Fruit fly (Drosophila melanogaster) whole organism, embryonic: ENCODE results near the gene Pstk.
A peak's percentile ranks its signal among the peaks of the same experiment; 100 is the strongest.

Experiments
- Atf3 ChIP-seq: fragments of 200-800 bp; sonication (Bioruptor generic); optimal IDR thresholded peaks from 3 replicates; lab custom pipeline; 2016; ENCODE audit warnings: missing biosample characterization, missing genetic modification characterization
- BtbVII ChIP-seq: fragments of 200-800 bp; sonication (Bioruptor generic); optimal IDR thresholded peaks from 3 replicates; lab custom pipeline; 2017; ENCODE audit warnings: missing biosample characterization, mild to moderate bottlenecking, missing genetic modification characterization
- CG1024 ChIP-seq: fragments of 200-800 bp; sonication (Bioruptor generic); IDR thresholded peaks from 2 replicates; pipeline ENCODE4 v1.3.6; 2022; ENCODE audit warnings: missing biosample characterization, missing genetic modification characterization
- CG12659 ChIP-seq: fragments of 200-800 bp; sonication (Bioruptor generic); optimal IDR thresholded peaks from 3 replicates; lab custom pipeline; 2017; ENCODE audit warnings: mild to moderate bottlenecking, missing biosample characterization, missing genetic modification reagents, missing genetic modification characterization
- CG13624 ChIP-seq: fragments of 200-800 bp; sonication (Bioruptor generic); optimal IDR thresholded peaks from 2 replicates; lab custom pipeline; 2016; ENCODE audit warnings: missing biosample characterization, missing genetic modification characterization
- CG14050 ChIP-seq: fragments of 200-800 bp; sonication (Bioruptor generic); IDR thresholded peaks from 3 replicates; pipeline ENCODE4 v1.3.6; 2022; ENCODE audit warnings: missing biosample characterization, missing genetic modification characterization
- CG15269 ChIP-seq: fragments of 200-800 bp; sonication (Bioruptor generic); optimal IDR thresholded peaks from 2 replicates; lab custom pipeline; 2018; ENCODE audit warnings: missing biosample characterization, mild to moderate bottlenecking, missing genetic modification characterization, moderate library complexity
- CG18011 ChIP-seq: fragments of 200-800 bp; sonication (Bioruptor generic); optimal IDR thresholded peaks from 2 replicates; lab custom pipeline; 2017; ENCODE audit warnings: missing biosample characterization, missing genetic modification characterization, mild to moderate bottlenecking, moderate library complexity, missing genotype
- CG30431 ChIP-seq: fragments of 200-800 bp; sonication (Bioruptor generic); optimal IDR thresholded peaks from 2 replicates; lab custom pipeline; 2017; ENCODE audit warnings: missing biosample characterization, missing genetic modification characterization
- CG3163 ChIP-seq: fragments of 200-800 bp; sonication (Bioruptor generic); optimal IDR thresholded peaks from 3 replicates; lab custom pipeline; 2016; ENCODE audit warnings: missing biosample characterization, missing genetic modification characterization
- CG3726 ChIP-seq: fragments of 200-800 bp; sonication (Bioruptor generic); IDR thresholded peaks from 3 replicates; pipeline ENCODE4, ENCODE4 v1.3.6; 2022; ENCODE audit warnings: missing biosample characterization, missing genetic modification characterization
- CG43689 ChIP-seq: fragments of 200-800 bp; sonication (Bioruptor generic); IDR thresholded peaks from 2 replicates; pipeline ENCODE4 v1.3.6; 2022; ENCODE audit warnings: missing biosample characterization, missing genetic modification characterization
- D ChIP-seq, 2 experiments: fragments of 200-800 bp in 1 of 2; fragments of >200 bp in 1 of 2; sonication (Bioruptor generic) in 1 of 2; optimal IDR thresholded peaks; 2 replicates in 1 of 2; 3 replicates in 1 of 2; lab custom pipeline; 2017; ENCODE audit warnings: mild to moderate bottlenecking in 1 of 2, missing biosample characterization in 1 of 2, missing genetic modification characterization in 1 of 2, missing genetic modification reagents in 1 of 2
- Dbx ChIP-seq: fragments of 200-800 bp; sonication (Bioruptor generic); IDR thresholded peaks from 3 replicates; pipeline ENCODE4 v1.3.6; 2022; ENCODE audit warnings: missing biosample characterization, missing genetic modification characterization
- Doc3 ChIP-seq: fragments of 200-800 bp; sonication (Bioruptor generic); IDR thresholded peaks from 3 replicates; pipeline ENCODE4 v1.3.6; 2022; ENCODE audit warnings: missing biosample characterization, missing genetic modification characterization; ENCODE audit not compliant: partially characterized antibody
- Dref ChIP-seq: fragments of 200-800 bp; sonication (Bioruptor generic); IDR thresholded peaks from 2 replicates; pipeline ENCODE4 v1.3.6; 2022; ENCODE audit warnings: missing biosample characterization, missing genetic modification characterization
- Eip74EF ChIP-seq, 2 experiments: fragments of 200-800 bp in 1 of 2; fragments of >200 bp in 1 of 2; sonication (Bioruptor generic) in 1 of 2; optimal IDR thresholded peaks; 2 replicates each; lab custom pipeline; 2017 to 2019; ENCODE audit warnings: missing biosample characterization in 2 of 2, missing genetic modification characterization in 2 of 2, mild to moderate bottlenecking in 1 of 2, moderate library complexity in 1 of 2
- HLH3B ChIP-seq: fragments of 200-800 bp; sonication (Bioruptor generic); IDR thresholded peaks from 2 replicates; pipeline ENCODE4 v1.3.6; 2022; ENCODE audit warnings: missing biosample characterization, missing genetic modification characterization
- Jarid2 ChIP-seq: fragments of 200-800 bp; sonication (Bioruptor generic); optimal IDR thresholded peaks from 3 replicates; lab custom pipeline; 2017; ENCODE audit warnings: mild to moderate bottlenecking, missing biosample characterization, missing genetic modification reagents, missing genetic modification characterization
- Nf-YB ChIP-seq: fragments of 200-800 bp; sonication (Bioruptor generic); optimal IDR thresholded peaks from 3 replicates; lab custom pipeline; 2019; ENCODE audit warnings: missing biosample characterization, mild to moderate bottlenecking, missing genetic modification characterization, moderate library complexity
- Side ChIP-seq: fragments of 200-800 bp; sonication (Bioruptor generic); optimal IDR thresholded peaks from 2 replicates; lab custom pipeline; 2016; ENCODE audit warnings: missing biosample characterization, missing genetic modification characterization
- Sox102F ChIP-seq: fragments of 200-800 bp; sonication (Bioruptor generic); optimal IDR thresholded peaks from 2 replicates; lab custom pipeline; 2018; ENCODE audit warnings: missing biosample characterization, mild to moderate bottlenecking, missing genetic modification characterization, moderate library complexity
- TFAM ChIP-seq: fragments of 200-800 bp; sonication (Bioruptor generic); optimal IDR thresholded peaks from 2 replicates; lab custom pipeline; 2017; ENCODE audit warnings: missing biosample characterization, missing genetic modification characterization, inconsistent platforms
- Xbp1 ChIP-seq: fragments of 200-800 bp; sonication (Bioruptor generic); optimal IDR thresholded peaks from 3 replicates; lab custom pipeline; 2016; ENCODE audit warnings: missing biosample characterization, mild to moderate bottlenecking, missing genetic modification characterization
- Xrp1 ChIP-seq: fragments of 200-800 bp; sonication (Bioruptor generic); IDR thresholded peaks from 2 replicates; pipeline ENCODE4 v1.3.6; 2022; ENCODE audit warnings: missing biosample characterization, missing genetic modification characterization
- YL-1 ChIP-seq: fragments of 200-800 bp; sonication (Bioruptor generic); optimal IDR thresholded peaks from 3 replicates; lab custom pipeline; 2017; ENCODE audit warnings: missing biosample characterization, mild to moderate bottlenecking, missing genetic modification characterization
- amos ChIP-seq: fragments of 200-800 bp; sonication (Bioruptor generic); IDR thresholded peaks from 2 replicates; pipeline ENCODE4 v1.3.6; 2022; ENCODE audit warnings: missing biosample characterization, missing genetic modification characterization; ENCODE audit not compliant: partially characterized antibody
- ap ChIP-seq: fragments of 200-800 bp; sonication (Bioruptor generic); IDR thresholded peaks from 2 replicates; pipeline ENCODE4 v1.3.6; 2022; ENCODE audit warnings: missing biosample characterization, missing genetic modification characterization
- bcd ChIP-seq: fragments of 200-800 bp; sonication (Bioruptor generic); optimal IDR thresholded peaks from 2 replicates; lab custom pipeline; 2017; ENCODE audit warnings: missing biosample characterization, mild to moderate bottlenecking, missing genetic modification characterization
- bigmax ChIP-seq: fragments of 200-800 bp; sonication (Bioruptor generic); optimal IDR thresholded peaks from 2 replicates; lab custom pipeline; 2018; ENCODE audit warnings: missing biosample characterization, mild to moderate bottlenecking, missing genetic modification characterization
- caup ChIP-seq: fragments of 200-800 bp; sonication (Bioruptor generic); optimal IDR thresholded peaks from 3 replicates; lab custom pipeline; 2017; ENCODE audit warnings: missing biosample characterization, mild to moderate bottlenecking, missing genetic modification characterization, moderate library complexity; ENCODE audit not compliant: severe bottlenecking
- chm ChIP-seq: fragments of 200-800 bp; sonication (Bioruptor generic); IDR thresholded peaks from 2 replicates; pipeline ENCODE4 v1.3.6; 2022; ENCODE audit warnings: missing biosample characterization, missing genetic modification characterization
- dati ChIP-seq: fragments of 200-800 bp; sonication (Bioruptor generic); IDR thresholded peaks from 2 replicates; pipeline ENCODE4 v1.3.6; 2022; ENCODE audit warnings: missing biosample characterization, missing genetic modification characterization
- dm ChIP-seq: fragments of 200-800 bp; sonication (Bioruptor generic); optimal IDR thresholded peaks from 3 replicates; lab custom pipeline; 2016; ENCODE audit warnings: missing biosample characterization, missing genetic modification characterization
- dmrt11E ChIP-seq: fragments of 200-800 bp; sonication (Bioruptor generic); optimal IDR thresholded peaks from 3 replicates; lab custom pipeline; 2018; ENCODE audit warnings: missing biosample characterization, mild to moderate bottlenecking, missing genetic modification characterization, moderate library complexity
- esg ChIP-seq: fragments of 200-800 bp; sonication (Bioruptor generic); conservative IDR thresholded peaks from 2 replicates; pipeline ENCODE4 v1.3.6; 2022; ENCODE audit warnings: missing biosample characterization, missing genetic modification characterization
- gem ChIP-seq: fragments of 200-800 bp; sonication (Bioruptor generic); optimal IDR thresholded peaks from 2 replicates; lab custom pipeline; 2019; ENCODE audit warnings: missing biosample characterization, mild to moderate bottlenecking, missing genetic modification characterization, moderate library complexity
- grn ChIP-seq: fragments of 200-800 bp; sonication (Bioruptor generic); optimal IDR thresholded peaks from 3 replicates; lab custom pipeline; 2017; ENCODE audit warnings: missing biosample characterization, missing genetic modification characterization
- gsb-n ChIP-seq: fragments of 200-800 bp; sonication (Bioruptor generic); optimal IDR thresholded peaks from 3 replicates; lab custom pipeline; 2018; ENCODE audit warnings: missing biosample characterization, mild to moderate bottlenecking, missing genetic modification characterization
- gt ChIP-seq: fragments of 200-800 bp; sonication (Bioruptor generic); IDR thresholded peaks from 2 replicates; pipeline ENCODE4 v1.3.6; 2022; ENCODE audit warnings: missing biosample characterization, missing genetic modification characterization
- jigr1 ChIP-seq: fragments of 200-800 bp; sonication (Bioruptor generic); IDR thresholded peaks from 3 replicates; pipeline ENCODE4 v1.3.6; 2022; ENCODE audit warnings: missing biosample characterization, missing genetic modification characterization
- kah ChIP-seq: fragments of 200-800 bp; sonication (Bioruptor generic); optimal IDR thresholded peaks from 2 replicates; lab custom pipeline; 2018; ENCODE audit warnings: missing biosample characterization, mild to moderate bottlenecking, missing genetic modification characterization
- onecut ChIP-seq: fragments of 200-800 bp; sonication (Bioruptor generic); IDR thresholded peaks from 2 replicates; pipeline ENCODE4 v1.3.6; 2022; ENCODE audit warnings: missing biosample characterization, missing genetic modification characterization
- pho ChIP-seq: fragments of 200-800 bp; sonication (Bioruptor generic); optimal IDR thresholded peaks from 2 replicates; lab custom pipeline; 2016; ENCODE audit warnings: missing biosample characterization, missing genetic modification characterization
- row ChIP-seq: fragments of 200-800 bp; sonication (Bioruptor generic); IDR thresholded peaks from 3 replicates; pipeline ENCODE4 v1.3.6; 2022; ENCODE audit warnings: missing biosample characterization, missing genetic modification characterization
- run ChIP-seq: fragments of 200-800 bp; sonication (Bioruptor generic); optimal IDR thresholded peaks from 3 replicates; lab custom pipeline; 2018; ENCODE audit warnings: missing biosample characterization, mild to moderate bottlenecking, missing genetic modification characterization
- sd ChIP-seq: fragments of 200-800 bp; sonication (Bioruptor generic); optimal IDR thresholded peaks from 3 replicates; lab custom pipeline; 2018; ENCODE audit warnings: missing biosample characterization, mild to moderate bottlenecking, missing genetic modification characterization, moderate library complexity
- seq ChIP-seq: fragments of 200-800 bp; sonication (Bioruptor generic); IDR thresholded peaks from 2 replicates; pipeline ENCODE4 v1.3.6; 2022; ENCODE audit warnings: missing biosample characterization, missing genetic modification characterization
- tin ChIP-seq: fragments of 200-800 bp; sonication (Bioruptor generic); optimal IDR thresholded peaks from 3 replicates; lab custom pipeline; 2016; ENCODE audit warnings: missing biosample characterization, missing genetic modification characterization
- zen ChIP-seq: fragments of 200-800 bp; sonication (Bioruptor generic); optimal IDR thresholded peaks from 3 replicates; lab custom pipeline; 2018; ENCODE audit warnings: missing biosample characterization, mild to moderate bottlenecking, missing genetic modification characterization, moderate library complexity

Gene Pstk

dm6 chrX:19579648-19580301, 38.6 kb downstream of the Pstk start, which contains the start of gene Tao (continued):
- TF ChIP-seq dati (GFP tag; lab: Robert Waterston, UW) = no peak
- TF ChIP-seq grn (GFP tag; lab: Kevin White, UChicago) = no peak
- no peak for TF ChIP-seq dm (GFP tag; lab: Kevin White, UChicago)
- TF ChIP-seq Jarid2 (GFP tag; lab: Kevin White, UChicago) = no peak
- TF ChIP-seq kah (GFP tag; lab: Kevin White, UChicago) = no peak
- peak; percentile 84 for TF ChIP-seq gsb-n (tag; lab: Kevin White, UChicago)
- TF ChIP-seq run (tag; lab: Kevin White, UChicago) = no peak
- no peak for TF ChIP-seq onecut (GFP tag; lab: Robert Waterston, UW)
- no peak for TF ChIP-seq CG3163
- no peak for TF ChIP-seq CG43689 (GFP tag; lab: Robert Waterston, UW)
- TF ChIP-seq sd = no peak
- TF ChIP-seq bigmax (GFP tag; lab: Kevin White, UChicago) = no peak
- no peak for TF ChIP-seq Side (GFP tag; lab: Kevin White, UChicago)
- no peak for TF ChIP-seq Eip74EF (GFP tag; optimal IDR thresholded peaks at IDR 0.05; lab: Kevin White, UChicago)
- peak; percentile 12 for TF ChIP-seq CG12659
- no peak for TF ChIP-seq seq (GFP tag; lab: Robert Waterston, UW)
- TF ChIP-seq amos (GFP tag; lab: Robert Waterston, UW) = peak; percentile 79
- TF ChIP-seq chm = no peak
- TF ChIP-seq HLH3B (GFP tag; lab: Robert Waterston, UW) = no peak
- no peak for TF ChIP-seq CG13624 (GFP tag; lab: Kevin White, UChicago)
- no peak for TF ChIP-seq Nf-YB (GFP tag; lab: Kevin White, UChicago)
- TF ChIP-seq esg (GFP tag; lab: Robert Waterston, UW) = no peak
- TF ChIP-seq gt (GFP tag; lab: Robert Waterston, UW) = no peak
- TF ChIP-seq row = peak; percentile 41; the same call in 2 of the 3 replicates
- no peak for TF ChIP-seq TFAM (GFP tag; lab: Kevin White, UChicago)
- TF ChIP-seq jigr1 (GFP tag; lab: Robert Waterston, UW) = no peak; the same call in 2 of the 3 replicates
- no peak for TF ChIP-seq CG14050 (GFP tag; lab: Robert Waterston, UW)
- TF ChIP-seq CG3726 (GFP tag; lab: Robert Waterston, UW) = no peak
- TF ChIP-seq YL-1 (GFP tag; lab: Kevin White, UChicago) = no peak
- TF ChIP-seq Xbp1 = no peak
- TF ChIP-seq Doc3 (GFP tag; lab: Robert Waterston, UW) = peak; percentile 76
- no peak for TF ChIP-seq Sox102F (GFP tag; lab: Kevin White, UChicago)
- TF ChIP-seq pho = no peak
- TF ChIP-seq caup (GFP tag; lab: Kevin White, UChicago) = no peak
- no peak for TF ChIP-seq tin
- no peak for TF ChIP-seq Atf3
- TF ChIP-seq ap = no peak
- TF ChIP-seq CG30431 = no peak
- no peak for TF ChIP-seq bcd
- TF ChIP-seq CG18011 (GFP tag; lab: Kevin White, UChicago) = no peak
- no peak for TF ChIP-seq gem (tag; lab: Kevin White, UChicago)
- TF ChIP-seq Dbx (GFP tag; lab: Robert Waterston, UW) = no peak
- no peak for TF ChIP-seq D (optimal IDR thresholded peaks at IDR 0.05; lab: Kevin White, UChicago)
- TF ChIP-seq D (GFP tag; optimal IDR thresholded peaks at IDR 0.05; lab: Kevin White, UChicago) = no peak
- no peak for TF ChIP-seq BtbVII
- no peak for TF ChIP-seq Xrp1 (GFP tag; lab: Robert Waterston, UW)
- no peak for TF ChIP-seq zen (tag; lab: Kevin White, UChicago)
- no peak for TF ChIP-seq CG15269
- no peak for TF ChIP-seq CG1024 (GFP tag; lab: Robert Waterston, UW)
- no peak for TF ChIP-seq dmrt11E (tag; lab: Kevin White, UChicago)
- peak; percentile 55 for TF ChIP-seq Dref
